Fruit fly (Drosophila melanogaster): ENCODE data around the gene Hsp23.

Hsp23 gene

DNA sequence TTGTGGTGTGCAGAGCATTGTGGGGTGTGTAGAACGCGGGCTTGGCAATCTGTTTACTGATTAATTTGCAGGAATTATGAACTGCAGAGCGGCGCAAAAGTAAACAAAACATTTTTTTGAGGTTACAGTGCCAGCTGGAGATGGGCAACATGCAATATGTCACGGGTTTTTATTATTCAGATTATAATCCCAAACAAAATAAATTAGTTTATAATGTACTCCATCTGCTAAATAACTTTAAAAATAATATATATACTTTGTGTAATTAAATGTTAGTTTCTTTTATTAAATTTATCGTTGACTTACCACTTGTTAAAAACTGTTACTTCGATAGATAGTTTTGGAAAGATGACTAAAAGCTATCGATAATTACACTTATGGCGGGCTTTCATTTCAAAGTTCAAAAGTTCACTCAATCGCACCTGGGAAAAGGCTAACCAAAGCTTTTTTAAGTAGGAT lies 10.7 kb upstream of the Hsp23 start, which contains the start of gene Fdx1 (continued):
- TF ChIP-seq cwo (GFP tag; optimal IDR thresholded peaks at IDR 0.05): peak; percentile 4
- TF ChIP-seq CG17912 (GFP tag; optimal IDR thresholded peaks at IDR 0.05): no peak
- no peak for TF ChIP-seq CG9797 (GFP tag; optimal IDR thresholded peaks at IDR 0.05)
- TF ChIP-seq Sry-δ (GFP tag; optimal IDR thresholded peaks at IDR 0.05): peak; percentile 70
- TF ChIP-seq CG14860 (GFP tag; IDR thresholded peaks at IDR 0.05; ENCODE audit: partially characterized antibody): peak; percentile 49; the same call in 2 of the 3 replicates
- TF ChIP-seq GATAe (GFP tag; conservative IDR thresholded peaks at IDR 0.05): no peak
- no peak for TF ChIP-seq en (GFP tag; optimal IDR thresholded peaks at IDR 0.05)
- TF ChIP-seq scrt (GFP tag; optimal IDR thresholded peaks at IDR 0.05): no peak
- TF ChIP-seq zfh1 (GFP tag; IDR thresholded peaks at IDR 0.05): no peak
- no peak for TF ChIP-seq Camta (GFP tag; optimal IDR thresholded peaks at IDR 0.05)
- peak; percentile 65 for TF ChIP-seq CG12391 (tag; optimal IDR thresholded peaks at IDR 0.05)
- TF ChIP-seq CG9727 (GFP tag; optimal IDR thresholded peaks at IDR 0.05): no peak
- no peak for TF ChIP-seq dati (GFP tag; IDR thresholded peaks at IDR 0.05)
- TF ChIP-seq CG16815 (GFP tag; optimal IDR thresholded peaks at IDR 0.05): no peak
- TF ChIP-seq Gug (GFP tag; IDR thresholded peaks at IDR 0.05): no peak; the same call in 3 of the 4 replicates
- TF ChIP-seq CG2889 (GFP tag; IDR thresholded peaks at IDR 0.05): no peak
- TF ChIP-seq row (GFP tag; IDR thresholded peaks at IDR 0.05): peak; percentile 84
- TF ChIP-seq CG11504 (tag; optimal IDR thresholded peaks at IDR 0.05): no peak
- peak; percentile 41 for TF ChIP-seq tin (GFP tag; optimal IDR thresholded peaks at IDR 0.05)
- peak; percentile 55 for TF ChIP-seq CoRest (tag; optimal IDR thresholded peaks at IDR 0.05)
- TF ChIP-seq jing (GFP tag; optimal IDR thresholded peaks at IDR 0.05): no peak
- TF ChIP-seq CG18619 (GFP tag; optimal IDR thresholded peaks at IDR 0.05): no peak
- peak; percentile 20 for TF ChIP-seq CG33557 (GFP tag; optimal IDR thresholded peaks at IDR 0.05)
- TF ChIP-seq Max (GFP tag; optimal IDR thresholded peaks at IDR 0.05): no peak
- no peak for TF ChIP-seq CG8944 (GFP tag; optimal IDR thresholded peaks at IDR 0.05)
- TF ChIP-seq CG9215 (GFP tag; IDR thresholded peaks at IDR 0.05): no peak
- no peak for TF ChIP-seq dmrt11E (tag; optimal IDR thresholded peaks at IDR 0.05)
- TF ChIP-seq Awh (GFP tag; IDR thresholded peaks at IDR 0.05): no peak
- TF ChIP-seq CG18476 (GFP tag; optimal IDR thresholded peaks at IDR 0.05): peak; percentile 30
- no peak for TF ChIP-seq pros (GFP tag; optimal IDR thresholded peaks at IDR 0.05)
- no peak for TF ChIP-seq CG13123 (GFP tag; optimal IDR thresholded peaks at IDR 0.05)
- TF ChIP-seq CG12104 (GFP tag; optimal IDR thresholded peaks at IDR 0.05): no peak
- no peak for TF ChIP-seq CG15479 (GFP tag; optimal IDR thresholded peaks at IDR 0.05)
- TF ChIP-seq unpg (GFP tag; optimal IDR thresholded peaks at IDR 0.05): peak; percentile 44
- no peak for TF ChIP-seq CG33213 (GFP tag; optimal IDR thresholded peaks at IDR 0.05)
- peak; percentile 10 for TF ChIP-seq CG34376 (GFP tag; optimal IDR thresholded peaks at IDR 0.05)
- no peak for TF ChIP-seq CG5180 (GFP tag; optimal IDR thresholded peaks at IDR 0.05)
- peak; percentile 52 for TF ChIP-seq CG31441 (GFP tag; IDR thresholded peaks at IDR 0.05)
- TF ChIP-seq da (GFP tag; optimal IDR thresholded peaks at IDR 0.05): no peak
- TF ChIP-seq CG1024 (GFP tag; IDR thresholded peaks at IDR 0.05): no peak
- TF ChIP-seq CG3407 (GFP tag; optimal IDR thresholded peaks at IDR 0.05): no peak
- TF ChIP-seq Usf (GFP tag; optimal IDR thresholded peaks at IDR 0.05): no peak
- no peak for TF ChIP-seq CG4854 (GFP tag; optimal IDR thresholded peaks at IDR 0.05)
- no peak for TF ChIP-seq CG3065 (GFP tag; optimal IDR thresholded peaks at IDR 0.05)
- TF ChIP-seq gfzf (GFP tag; optimal IDR thresholded peaks at IDR 0.05): no peak
- TF ChIP-seq ssp (GFP tag; IDR thresholded peaks at IDR 0.05): no peak
- peak; percentile 23 for TF ChIP-seq CG10979 (tag; optimal IDR thresholded peaks at IDR 0.05)
- TF ChIP-seq sug (tag; optimal IDR thresholded peaks at IDR 0.05): peak; percentile 61
- no peak for TF ChIP-seq lov (optimal IDR thresholded peaks at IDR 0.05)
- no peak for TF ChIP-seq lov (GFP tag; IDR thresholded peaks at IDR 0.05)
- TF ChIP-seq MTF-1 (GFP tag; optimal IDR thresholded peaks at IDR 0.05; ENCODE audit: borderline replicate concordance): no peak

All from whole organism, embryonic.